Fruit fly (Drosophila melanogaster): Measurements from ENCODE around the gene wap.

The wap gene

DNA sequence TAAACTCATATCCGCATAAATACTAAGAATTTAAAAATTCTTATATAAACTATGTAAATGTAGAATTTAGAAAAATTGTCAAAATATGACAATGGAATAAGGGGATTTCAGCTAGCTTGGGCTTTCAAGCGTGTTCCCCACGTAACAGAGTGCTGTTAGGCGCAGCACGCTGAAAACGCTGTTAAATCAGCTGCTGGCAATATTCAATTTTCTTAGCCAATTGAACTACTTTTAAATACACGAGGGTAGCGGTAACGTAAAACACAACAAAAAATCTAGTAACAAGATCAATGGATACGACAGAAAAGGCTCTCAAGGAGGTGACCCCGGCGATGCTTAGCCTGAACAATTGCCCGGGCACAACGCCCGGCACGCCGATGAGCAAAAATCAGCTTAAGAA lies 18.3 kb upstream of the wap start, which contains the start of gene CG14618:
CG14618 (plus strand) TSS at position 179 of the 400 bp plus-strand sequence.
- TF ChIP-seq noc (tag; optimal IDR thresholded peaks at IDR 0.05), result no peak

DNA sequence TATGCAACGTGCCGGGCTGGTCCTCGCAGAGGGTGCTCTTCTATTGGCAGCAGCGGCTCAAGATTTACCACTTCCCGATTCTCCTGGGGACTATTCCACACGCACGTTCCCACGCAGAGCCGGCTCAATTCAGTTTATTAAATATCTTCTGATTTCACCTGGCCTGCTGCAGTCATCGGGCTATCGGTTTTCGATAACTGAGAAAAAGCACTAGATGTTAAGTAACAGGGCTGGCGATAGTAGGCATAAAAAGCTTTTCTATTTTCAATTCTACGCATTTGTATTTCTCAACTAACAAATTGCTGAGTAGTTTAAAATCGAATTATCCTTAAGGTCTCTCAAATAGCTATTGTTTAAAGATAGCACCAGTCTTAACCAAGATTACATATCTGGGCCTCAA lies 16.6 kb upstream of the wap start, which contains the start of gene CG14613:
CG14613 (minus strand) TSS at position 203 of the 400 bp plus-strand sequence.
- no peak for TF ChIP-seq noc (tag; optimal IDR thresholded peaks at IDR 0.05)

DNA sequence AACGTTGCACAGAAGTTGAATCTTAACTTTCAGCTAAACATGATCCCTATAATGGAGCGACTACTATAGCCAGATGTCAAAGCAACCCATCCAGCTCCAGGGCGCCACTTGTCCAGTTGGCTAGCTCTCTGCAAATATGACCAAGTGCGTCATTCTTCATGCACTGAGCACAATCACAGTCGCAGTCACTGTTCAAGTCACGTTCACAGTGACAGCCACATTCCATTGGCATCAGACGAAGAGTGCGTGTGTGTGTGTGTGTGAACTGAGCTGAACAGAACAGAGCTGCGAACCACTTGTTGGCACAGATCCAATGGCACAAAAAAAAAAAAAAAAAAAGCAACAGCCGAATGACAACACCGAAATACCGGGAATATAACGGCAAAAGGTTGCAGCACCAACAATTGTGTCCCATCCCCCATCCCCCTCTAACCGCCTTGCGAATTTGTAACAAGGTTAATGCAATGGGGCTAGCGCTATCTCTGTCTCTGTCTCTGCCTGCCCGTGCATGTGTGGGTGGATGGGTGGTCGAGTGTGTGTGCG lies 6.1 kb upstream of the wap start:
- TF ChIP-seq noc (tag; optimal IDR thresholded peaks at IDR 0.05), result no peak

DNA sequence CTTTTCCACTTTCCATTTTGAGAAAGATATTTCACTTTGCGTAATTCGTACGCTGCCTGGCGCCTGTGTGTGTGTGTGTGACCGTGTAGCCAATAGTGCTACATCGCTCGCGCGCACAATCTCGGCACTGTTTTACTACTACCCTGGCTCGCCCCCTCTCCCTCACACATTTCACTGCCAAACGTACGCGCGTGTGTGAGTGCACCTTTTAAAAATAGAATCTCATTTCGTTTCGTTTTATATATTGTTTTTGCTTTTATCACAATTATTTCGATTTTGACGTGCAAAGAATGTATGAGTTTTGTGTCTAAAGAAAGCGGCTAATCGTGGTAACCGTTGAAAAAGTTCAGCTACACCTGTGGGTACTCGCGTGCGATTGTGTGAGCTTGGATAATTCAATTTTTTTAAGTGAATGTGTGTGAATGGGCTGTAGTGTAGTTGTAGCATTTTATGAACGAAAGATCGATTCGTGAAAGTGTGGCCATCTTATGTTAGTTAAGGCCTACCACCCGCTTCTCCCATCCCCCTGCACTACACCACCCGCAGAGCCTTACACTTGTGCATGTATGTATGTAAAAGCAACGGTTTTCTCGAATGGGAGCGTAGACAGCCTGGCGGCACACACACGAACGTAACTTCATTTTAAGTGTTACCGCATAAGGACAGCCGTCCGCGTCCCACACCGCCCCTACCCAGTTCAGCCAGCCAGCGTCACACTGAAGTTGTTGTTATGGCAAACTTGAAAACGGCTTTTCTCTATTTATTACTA lies 1.1 kb upstream of the wap start:
- peak; percentile 58 for TF ChIP-seq noc (tag; optimal IDR thresholded peaks at IDR 0.05)

DNA sequence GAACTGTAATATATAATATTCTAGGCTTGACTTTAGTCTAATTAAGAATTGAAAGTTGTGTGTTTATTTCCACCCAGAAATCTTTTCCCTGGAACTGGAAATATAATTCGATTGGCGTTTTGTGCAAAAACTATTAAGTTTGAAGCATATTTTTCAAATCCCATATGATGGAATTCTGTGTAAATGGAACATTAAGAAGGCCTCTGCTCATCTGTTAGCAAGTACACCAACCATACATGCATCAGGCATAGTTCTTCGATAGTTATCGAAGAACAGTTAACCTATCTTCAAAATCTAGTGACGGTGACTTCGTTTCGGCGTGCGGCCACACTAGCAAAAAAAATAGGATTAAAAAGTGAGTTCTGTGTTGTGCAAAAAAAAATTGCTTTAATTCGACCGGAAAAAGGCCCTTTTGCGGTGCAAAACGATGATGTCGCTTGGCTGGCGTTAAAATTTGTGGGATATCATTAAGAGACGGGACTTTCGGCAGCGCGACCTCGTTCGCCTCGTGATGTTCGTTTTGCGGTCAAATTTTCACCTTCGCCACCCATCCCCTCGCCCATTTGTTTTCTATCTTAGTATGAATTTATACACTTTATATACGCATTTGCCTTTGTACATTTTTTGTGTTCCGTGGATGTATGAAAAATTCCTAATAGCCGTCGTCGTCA lies 422 bp upstream of the wap start, which contains the start of gene Usp2:
Usp2 (plus strand) TSS at position 295 of the 671 bp plus-strand sequence.
- TF ChIP-seq noc (tag; optimal IDR thresholded peaks at IDR 0.05), result no peak

DNA sequence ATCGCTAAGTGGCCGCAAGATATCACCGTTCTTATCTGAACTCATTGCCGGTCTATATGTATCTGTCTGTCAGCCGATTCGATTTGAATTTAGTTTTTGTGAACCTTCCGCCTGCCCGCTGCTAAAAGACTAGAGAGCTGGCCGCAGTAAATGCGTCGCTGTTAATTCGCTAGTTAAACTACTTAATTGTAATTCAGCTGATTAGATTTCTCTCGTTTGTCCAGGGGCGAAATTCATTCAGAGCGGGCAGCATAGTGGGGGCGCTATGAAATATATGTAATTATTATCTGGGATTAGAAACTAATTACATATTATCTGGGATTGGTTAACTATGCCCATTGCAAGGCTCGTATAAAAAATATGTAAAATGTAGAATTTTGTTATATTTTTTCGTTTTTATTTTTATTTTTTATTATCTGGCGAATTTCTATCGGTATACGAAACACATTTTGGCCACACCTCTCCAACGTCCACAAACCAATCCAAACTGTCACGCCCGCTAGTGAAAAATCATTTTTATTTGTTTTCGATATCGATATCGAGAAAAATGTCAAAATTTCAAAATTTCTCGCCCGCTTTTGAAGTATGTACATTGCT lies 5.9 kb downstream of the wap start, which contains the start of the genes CG14615 and tilB:
CG14615 (minus strand) TSS at position 301 of the 597 bp plus-strand sequence.
tilB (plus strand) TSS at position 547 of the 597 bp plus-strand sequence.
- TF ChIP-seq noc (tag; optimal IDR thresholded peaks at IDR 0.05), result peak; percentile 50

DNA sequence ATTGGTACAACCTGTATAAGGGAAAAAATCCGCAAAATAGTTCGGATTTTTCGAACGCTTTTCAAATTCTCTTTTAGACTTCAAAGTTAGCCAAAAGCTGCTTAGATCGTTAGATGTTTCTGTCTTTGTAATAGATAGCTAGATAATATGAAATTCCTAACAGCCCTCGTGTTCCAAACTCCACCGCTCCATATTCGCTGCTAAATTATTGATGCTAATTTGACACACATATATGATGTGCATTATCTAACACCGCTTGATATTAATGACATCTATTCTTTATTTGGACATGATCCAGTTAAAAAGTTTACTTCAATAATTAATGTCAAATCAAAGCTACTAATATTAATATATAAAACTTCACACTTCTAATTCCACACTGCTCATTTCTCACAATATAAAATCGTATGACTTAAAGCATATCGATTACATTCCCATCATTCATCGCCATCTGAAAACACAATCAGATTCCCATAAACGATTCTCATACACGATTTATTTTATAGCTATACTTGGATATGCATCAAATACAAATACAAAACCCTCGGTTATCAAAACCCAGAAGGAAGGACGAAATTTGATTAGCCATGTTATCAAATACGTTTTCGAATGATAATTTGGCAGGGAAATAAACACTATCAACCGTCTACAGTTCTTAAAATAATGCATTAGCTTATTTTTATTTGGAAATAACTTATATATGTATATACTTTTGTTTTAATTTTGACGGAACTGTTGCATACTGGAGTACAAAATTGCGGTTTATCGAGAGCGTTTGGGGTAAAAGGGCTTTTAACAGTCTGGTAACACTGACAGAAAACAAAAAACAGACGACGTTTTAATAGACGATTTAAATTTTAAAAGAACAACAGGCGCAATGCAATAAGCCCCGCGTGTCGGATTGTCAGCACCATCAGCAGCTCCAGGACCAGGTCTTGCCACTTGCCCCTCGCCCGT lies 11.0 kb downstream of the wap start, which contains the start of gene CG14621:
CG14621 (plus strand) TSS at position 274 of the 957 bp plus-strand sequence.
- TF ChIP-seq noc (tag; optimal IDR thresholded peaks at IDR 0.05), result no peak

DNA sequence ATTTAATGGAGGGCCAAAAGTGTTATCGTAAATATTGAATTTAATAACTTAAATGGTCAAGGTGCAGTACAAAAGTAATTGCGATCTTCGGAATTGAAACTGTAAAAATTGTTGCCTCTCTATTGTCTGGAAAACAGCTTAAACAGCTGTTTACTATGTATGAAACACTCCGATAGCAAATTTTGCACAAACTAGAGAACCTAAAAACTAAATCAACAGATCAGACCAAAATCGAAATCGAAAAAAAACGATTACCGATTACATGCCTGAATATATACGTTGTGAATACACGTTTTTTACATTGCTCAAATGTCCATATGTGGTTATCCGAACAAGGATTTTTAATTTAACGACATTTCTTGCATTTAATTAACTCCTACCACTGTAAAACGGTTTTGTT lies 11.7 kb downstream of the wap start:
- TF ChIP-seq noc (tag; optimal IDR thresholded peaks at IDR 0.05), result no peak

DNA sequence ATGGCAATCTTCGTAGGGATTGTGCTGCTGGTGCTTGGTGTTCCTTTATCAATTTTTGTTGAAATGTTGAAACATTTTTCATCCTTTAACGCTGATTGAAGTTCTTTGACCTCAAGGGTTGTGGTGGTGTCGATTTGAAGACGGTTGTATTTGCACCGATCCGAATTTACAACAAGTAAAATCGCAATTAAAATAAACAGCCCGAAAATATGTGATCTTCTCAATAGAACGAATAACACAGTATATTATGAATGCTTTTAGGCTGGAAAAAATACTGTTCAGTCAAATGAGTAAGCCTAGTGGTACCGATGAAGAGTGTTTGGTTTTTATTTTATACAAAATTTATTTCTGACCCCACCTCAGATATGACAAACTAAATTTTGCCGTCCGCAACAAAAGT lies 12.2 kb downstream of the wap start:
- TF ChIP-seq noc (tag; optimal IDR thresholded peaks at IDR 0.05), result no peak
